Fruit fly (Drosophila melanogaster): ENCODE results near the gene CG6707.
A peak's percentile ranks its signal among the peaks of the same experiment; 100 is the strongest.

The CG6707 gene

dm6 chr3L:9856430-9857218, 41.8 kb downstream of the CG6707 start:
- TF ChIP-seq CG1621 (tag; optimal IDR thresholded peaks at IDR 0.05) (no peak), CG6854 (GFP tag; optimal IDR thresholded peaks at IDR 0.05) (no peak), CG8319 (GFP tag; optimal IDR thresholded peaks at IDR 0.05) (no peak), vri (GFP tag; optimal IDR thresholded peaks at IDR 0.05) (no peak), Gug (GFP tag; IDR thresholded peaks at IDR 0.05) (peak; percentile 59), Ets21C (GFP tag; optimal IDR thresholded peaks at IDR 0.05) (no peak), spab (GFP tag; optimal IDR thresholded peaks at IDR 0.05) (no peak), fd85E (GFP tag; optimal IDR thresholded peaks at IDR 0.05) (no peak), Hr4 (GFP tag; optimal IDR thresholded peaks at IDR 0.05) (peak; percentile 25), CG11294 (GFP tag; IDR thresholded peaks at IDR 0.05) (0 out of 2 replicates have a peak, but pooled peaks have one; percentile 19), Met (GFP tag; optimal IDR thresholded peaks at IDR 0.05) (no peak), Lpt (GFP tag; optimal IDR thresholded peaks at IDR 0.05) (no peak), CG34406 (GFP tag; optimal IDR thresholded peaks at IDR 0.05) (peak; percentile 41), Sox102F (GFP tag; optimal IDR thresholded peaks at IDR 0.05) (no peak), CG6808 (GFP tag; optimal IDR thresholded peaks at IDR 0.05) (no peak), CG6792 (GFP tag; optimal IDR thresholded peaks at IDR 0.05) (no peak), CG11762 (GFP tag; optimal IDR thresholded peaks at IDR 0.05; ENCODE audit: insufficient read depth) (peak; percentile 42), fkh (GFP tag; optimal IDR thresholded peaks at IDR 0.05) (no peak), Eip93F (GFP tag; optimal IDR thresholded peaks at IDR 0.05) (no peak), CG8632 (GFP tag; optimal IDR thresholded peaks at IDR 0.05) (peak; percentile 21), CG3032 (tag; optimal IDR thresholded peaks at IDR 0.05) (peak; percentile 61), fd59A (GFP tag; optimal IDR thresholded peaks at IDR 0.05) (no peak), Sox14 (GFP tag; optimal IDR thresholded peaks at IDR 0.05) (no peak), CG8119 (GFP tag; IDR thresholded peaks at IDR 0.05) (peak; percentile 64), ss (GFP tag; optimal IDR thresholded peaks at IDR 0.05) (peak in 1 of 2 experiments; percentile 29), cyc (GFP tag; optimal IDR thresholded peaks at IDR 0.05) (no peak), topi (GFP tag; optimal IDR thresholded peaks at IDR 0.05) (no peak), dac (GFP tag; optimal IDR thresholded peaks at IDR 0.05) (no peak), CG6163 (GFP tag; IDR thresholded peaks at IDR 0.05) (no peak; the same call in 1 of the 3 replicates), CG15336 (GFP tag; IDR thresholded peaks at IDR 0.05) (peak; percentile 81), achi (GFP tag; optimal IDR thresholded peaks at IDR 0.05) (peak; percentile 39), esn (GFP tag; optimal IDR thresholded peaks at IDR 0.05) (no peak), CG32006 (GFP tag; optimal IDR thresholded peaks at IDR 0.05) (no peak), CG10631 (GFP tag; optimal IDR thresholded peaks at IDR 0.05) (peak; percentile 31), svp (GFP tag) (no peak), CG7368 (GFP tag; optimal IDR thresholded peaks at IDR 0.05) (peak; percentile 5), Hr38 (GFP tag; optimal IDR thresholded peaks at IDR 0.05) (no peak), CG3919 (GFP tag; optimal IDR thresholded peaks at IDR 0.05) (no peak), Eip75B (GFP tag; optimal IDR thresholded peaks at IDR 0.05) (no peak), CG10669 (GFP tag; optimal IDR thresholded peaks at IDR 0.05) (peak; percentile 44), CG6276 (GFP tag; optimal IDR thresholded peaks at IDR 0.05) (no peak), dsx (GFP tag; optimal IDR thresholded peaks at IDR 0.05; ENCODE audit: poor library complexity, severe bottlenecking) (peak; percentile 52), CG4318 (GFP tag; optimal IDR thresholded peaks at IDR 0.05) (no peak), Smox (GFP tag; optimal IDR thresholded peaks at IDR 0.05) (no peak), Ets96B (tag; optimal IDR thresholded peaks at IDR 0.05) (peak; percentile 59), Eip78C (GFP tag) (peak; percentile 66), eg (GFP tag; IDR thresholded peaks at IDR 0.05) (peak; percentile 79; the same call in 2 of the 3 replicates), Blimp-1 (GFP tag; optimal IDR thresholded peaks at IDR 0.05) (no peak), OdsH (GFP tag; optimal IDR thresholded peaks at IDR 0.05) (peak; percentile 6), Hr39 (GFP tag; optimal IDR thresholded peaks at IDR 0.05) (no peak), CG31627 (GFP tag; optimal IDR thresholded peaks at IDR 0.05) (no peak)
